Worm (Caenorhabditis elegans) whole organism, late embryonic: ENCODE measurements around the gene F09E10.5.

Experiments
- C38D4.7 ChIP-seq: fragments of 200-800 bp; sonication (Bioruptor generic); optimal IDR thresholded peaks from 2 replicates; lab custom pipeline; 2018; ENCODE audit warnings: mild to moderate bottlenecking, missing genetic modification characterization, moderate library complexity, missing compliant biosample characterization
- K09A11.1 ChIP-seq: sonication (generic microtip); optimal IDR thresholded peaks from 2 replicates; lab custom pipeline; 2017; ENCODE audit warnings: antibody characterized with exemption, mild to moderate bottlenecking, missing genetic modification characterization, missing compliant biosample characterization; ENCODE audit not compliant: insufficient read depth
- ahr-1 ChIP-seq: sonication (generic microtip); optimal IDR thresholded peaks from 2 replicates; lab custom pipeline; 2016; ENCODE audit warnings: missing genetic modification characterization, missing compliant biosample characterization
- ceh-18 ChIP-seq: sonication (generic microtip); optimal IDR thresholded peaks from 2 replicates; lab custom pipeline; 2016; ENCODE audit warnings: missing genetic modification characterization, missing compliant biosample characterization
- ceh-6 ChIP-seq: fragments of 200-800 bp; sonication (Bioruptor generic); optimal IDR thresholded peaks from 2 replicates; lab custom pipeline; 2018; ENCODE audit warnings: mild to moderate bottlenecking, missing genetic modification characterization, missing compliant biosample characterization
- che-1 ChIP-seq: sonication (generic microtip); optimal IDR thresholded peaks from 2 replicates; lab custom pipeline; 2016; ENCODE audit warnings: mild to moderate bottlenecking, missing genetic modification characterization, missing compliant biosample characterization
- dmd-4 ChIP-seq: sonication (generic microtip); optimal IDR thresholded peaks from 2 replicates; lab custom pipeline; 2016; ENCODE audit warnings: borderline replicate concordance, missing genetic modification characterization, missing compliant biosample characterization
- dve-1 ChIP-seq: sonication (generic microtip); optimal IDR thresholded peaks from 2 replicates; lab custom pipeline; 2017; ENCODE audit warnings: antibody characterized with exemption, mild to moderate bottlenecking, missing genetic modification characterization, missing compliant biosample characterization
- elt-4 ChIP-seq: sonication (generic microtip); optimal IDR thresholded peaks from 2 replicates; lab custom pipeline; 2016; ENCODE audit warnings: missing genetic modification characterization, missing compliant biosample characterization
- ets-4 ChIP-seq: sonication (generic microtip); optimal IDR thresholded peaks from 2 replicates; lab custom pipeline; 2016; ENCODE audit warnings: missing genetic modification characterization, missing compliant biosample characterization
- fax-1 ChIP-seq: sonication (generic microtip); optimal IDR thresholded peaks from 2 replicates; lab custom pipeline; 2016; ENCODE audit warnings: missing genotype, missing genetic modification characterization, missing compliant biosample characterization
- hlh-30 ChIP-seq: sonication (generic microtip); optimal IDR thresholded peaks from 2 replicates; lab custom pipeline; 2017; ENCODE audit warnings: antibody characterized with exemption, missing genetic modification characterization, missing compliant biosample characterization; ENCODE audit not compliant: insufficient read depth
- hlh-6 ChIP-seq: sonication (generic microtip); optimal IDR thresholded peaks from 2 replicates; lab custom pipeline; 2016; ENCODE audit warnings: missing genotype, missing genetic modification characterization, missing compliant biosample characterization
- lim-6 ChIP-seq: sonication (generic microtip); optimal IDR thresholded peaks from 2 replicates; lab custom pipeline; 2016; ENCODE audit warnings: missing genetic modification characterization, missing compliant biosample characterization
- mec-3 ChIP-seq: sonication (generic microtip); optimal IDR thresholded peaks from 2 replicates; lab custom pipeline; 2016; ENCODE audit warnings: borderline replicate concordance, missing genetic modification characterization, missing compliant biosample characterization
- nhr-232 ChIP-seq: sonication (generic microtip); optimal IDR thresholded peaks from 2 replicates; lab custom pipeline; 2016; ENCODE audit warnings: missing genetic modification characterization, missing compliant biosample characterization
- npax-4 ChIP-seq: sonication (generic microtip); optimal IDR thresholded peaks from 2 replicates; lab custom pipeline; 2016; ENCODE audit warnings: missing genetic modification characterization, missing compliant biosample characterization
- odd-2 ChIP-seq: sonication (generic microtip); optimal IDR thresholded peaks from 2 replicates; lab custom pipeline; 2017; ENCODE audit warnings: antibody characterized with exemption, mild to moderate bottlenecking, missing genetic modification characterization, missing compliant biosample characterization
- pag-3 ChIP-seq: sonication (generic microtip); optimal IDR thresholded peaks from 2 replicates; lab custom pipeline; 2016; ENCODE audit warnings: missing compliant biosample characterization, missing genetic modification characterization, borderline replicate concordance
- pat-9 ChIP-seq: fragments of 200-800 bp; sonication (Bioruptor generic); optimal IDR thresholded peaks from 2 replicates; lab custom pipeline; 2018; ENCODE audit warnings: mild to moderate bottlenecking, missing genetic modification characterization, moderate library complexity, missing compliant biosample characterization
- pros-1 ChIP-seq: fragments of 150-350 bp; optimal IDR thresholded peaks from 2 replicates; lab custom pipeline; 2014; ENCODE audit warnings: missing biosample characterization, missing genetic modification reagents, missing genetic modification characterization
- rnt-1 ChIP-seq: sonication (generic microtip); optimal IDR thresholded peaks from 2 replicates; lab custom pipeline; 2016; ENCODE audit warnings: missing genetic modification characterization, missing compliant biosample characterization
- sdc-2 ChIP-seq: sonication (generic microtip); optimal IDR thresholded peaks from 2 replicates; lab custom pipeline; 2016; ENCODE audit warnings: missing genotype, missing genetic modification characterization, missing compliant biosample characterization
- sox-2 ChIP-seq: fragments of 200-800 bp; sonication (Bioruptor generic); IDR thresholded peaks from 2 replicates; pipeline ENCODE4 v1.3.6; 2022; ENCODE audit warnings: missing genetic modification reagents, missing genetic modification characterization, missing compliant biosample characterization
- sox-4 ChIP-seq: sonication (generic microtip); optimal IDR thresholded peaks from 2 replicates; lab custom pipeline; 2017; ENCODE audit warnings: mild to moderate bottlenecking, missing genetic modification characterization, inconsistent platforms, missing compliant biosample characterization
- syd-9 ChIP-seq: sonication (generic microtip); optimal IDR thresholded peaks from 2 replicates; lab custom pipeline; 2016; ENCODE audit warnings: mild to moderate bottlenecking, missing genetic modification characterization, moderate library complexity, missing compliant biosample characterization
- tbx-2 ChIP-seq: sonication (generic microtip); optimal IDR thresholded peaks from 2 replicates; lab custom pipeline; 2016; ENCODE audit warnings: missing genetic modification characterization, missing compliant biosample characterization
- tbx-7 ChIP-seq: sonication (generic microtip); optimal IDR thresholded peaks from 2 replicates; lab custom pipeline; 2016; ENCODE audit warnings: missing genotype, missing genetic modification characterization, missing compliant biosample characterization
- unc-3 ChIP-seq, 2 experiments: fragments of 200-800 bp in 1 of 2; sonication (Bioruptor generic) in 1 of 2; sonication (generic microtip) in 1 of 2; conservative IDR thresholded peaks in 1 of 2; optimal IDR thresholded peaks in 1 of 2; 2 replicates each; pipeline versions ENCODE4 v1.3.6 to Lab custom; 2016 to 2022; ENCODE audit warnings: missing compliant biosample characterization in 2 of 2, missing genetic modification characterization in 2 of 2, missing genetic modification reagents in 1 of 2
- unc-55 ChIP-seq: sonication (generic microtip); optimal IDR thresholded peaks from 2 replicates; lab custom pipeline; 2017; ENCODE audit warnings: missing biosample characterization, missing genetic modification reagents, missing genetic modification characterization
- unc-86 ChIP-seq: sonication (generic microtip); optimal IDR thresholded peaks from 2 replicates; lab custom pipeline; 2016; ENCODE audit warnings: missing genetic modification characterization, missing compliant biosample characterization
- zip-5 ChIP-seq: sonication (generic microtip); optimal IDR thresholded peaks from 2 replicates; lab custom pipeline; 2016; ENCODE audit warnings: missing genetic modification characterization, missing compliant biosample characterization

Gene F09E10.5

ce11 chrX:1503698-1504501 lies 9.7 kb upstream of the F09E10.5 start:
- TF ChIP-seq elt-4 (tag; lab: Kevin White, UChicago) = no peak
- no peak for TF ChIP-seq unc-86 (tag; lab: Kevin White, UChicago)
- TF ChIP-seq ceh-6 (GFP tag; lab: Kevin White, UChicago) = no peak
- no peak for TF ChIP-seq pat-9 (tag; lab: Kevin White, UChicago)
- TF ChIP-seq pros-1 (tag; lab: Kevin White, UChicago) = no peak
- no peak for TF ChIP-seq hlh-6 (tag; lab: Kevin White, UChicago)
- TF ChIP-seq lim-6 = no peak
- TF ChIP-seq K09A11.1 (tag; lab: Kevin White, UChicago) = no peak
- no peak for TF ChIP-seq sox-4 (tag; lab: Kevin White, UChicago)
- no peak for TF ChIP-seq tbx-7 (tag; lab: Kevin White, UChicago)

- TF ChIP-seq sox-2 (GFP tag; lab: Robert Waterston, UW) = no peak
- TF ChIP-seq rnt-1 (tag; lab: Kevin White, UChicago) = no peak
- no peak for TF ChIP-seq odd-2 (tag; lab: Kevin White, UChicago)
- TF ChIP-seq fax-1 (tag; lab: Kevin White, UChicago) = no peak
- TF ChIP-seq dve-1 (tag; lab: Kevin White, UChicago) = no peak
- no peak for TF ChIP-seq npax-4 (tag; lab: Kevin White, UChicago)
These were observed 8.8 kb upstream of the F09E10.5 start for ce11 chrX:1502914-1503313.

- TF ChIP-seq pros-1 (tag; lab: Kevin White, UChicago) (no peak), hlh-30 (tag; lab: Kevin White, UChicago) (no peak), ets-4 (tag; lab: Kevin White, UChicago) (no peak), ceh-18 (no peak), dmd-4 (tag; lab: Kevin White, UChicago) (no peak), unc-3 (GFP tag; conservative IDR thresholded peaks at IDR 0.05; lab: Robert Waterston, UW) (no peak), unc-3 (tag; optimal IDR thresholded peaks at IDR 0.05; lab: Kevin White, UChicago) (no peak), unc-55 (GFP tag; lab: Kevin White, UChicago) (no peak), pat-9 (tag; lab: Kevin White, UChicago) (no peak), rnt-1 (tag; lab: Kevin White, UChicago) (no peak), che-1 (tag; lab: Kevin White, UChicago) (no peak), pag-3 (no peak), mec-3 (tag; lab: Kevin White, UChicago) (no peak)
These were observed 8.3 kb upstream of the F09E10.5 start, which contains the start of gene F09E10.1 for ce11 chrX:1502490-1502889. Gene F09E10.1, plus strand, starts transcription at chrX:1502790.

- TF ChIP-seq che-1 (tag; lab: Kevin White, UChicago) = no peak
- no peak for TF ChIP-seq syd-9 (tag; lab: Kevin White, UChicago)
- no peak for TF ChIP-seq tbx-7 (tag; lab: Kevin White, UChicago)
- TF ChIP-seq tbx-2 (tag; lab: Kevin White, UChicago) = no peak
- TF ChIP-seq dve-1 (tag; lab: Kevin White, UChicago) = no peak
- no peak for TF ChIP-seq fax-1 (tag; lab: Kevin White, UChicago)
- no peak for TF ChIP-seq nhr-232
- TF ChIP-seq lim-6 = no peak
- TF ChIP-seq ahr-1 (tag; lab: Kevin White, UChicago) = no peak
- TF ChIP-seq zip-5 (tag; lab: Kevin White, UChicago) = no peak
- no peak for TF ChIP-seq C38D4.7 (GFP tag; lab: Kevin White, UChicago)
- TF ChIP-seq sdc-2 (tag; lab: Kevin White, UChicago) = no peak
These were observed 7.6 kb upstream of the F09E10.5 start, which contains the start of gene F09E10.7 for ce11 chrX:1501752-1502151. Gene F09E10.7, minus strand, starts transcription at chrX:1501852.
